Worm (Caenorhabditis elegans) whole organism, L3 larva: ENCODE measurements around the gene C02F12.8.

Experiments used
- R02D3.7 ChIP-seq: fragments of 150-350 bp; optimal IDR thresholded peaks from 2 replicates; lab custom pipeline; 2014; ENCODE audit warnings: missing biosample characterization, missing genetic modification characterization
- ama-1 ChIP-seq: fragments of 150-350 bp; optimal IDR thresholded peaks from 2 replicates; lab custom pipeline; 2018
- ceh-82 ChIP-seq: fragments of 150-350 bp; optimal IDR thresholded peaks from 2 replicates; lab custom pipeline; 2014; ENCODE audit warnings: missing biosample characterization, missing genetic modification characterization
- daf-12 ChIP-seq: fragments of 150-350 bp; optimal IDR thresholded peaks from 2 replicates; lab custom pipeline; 2014; ENCODE audit warnings: missing biosample characterization, missing genetic modification reagents, missing genetic modification characterization
- egl-27 ChIP-seq: sonication (generic microtip); optimal IDR thresholded peaks from 4 replicates; lab custom pipeline; 2017; ENCODE audit warnings: missing biosample characterization, missing genetic modification reagents, missing genetic modification characterization
- fkh-10 ChIP-seq: sonication (generic microtip); optimal IDR thresholded peaks from 2 replicates; lab custom pipeline; 2017; ENCODE audit warnings: missing biosample characterization, missing genetic modification reagents, missing genetic modification characterization
- hmg-11 ChIP-seq: sonication (generic microtip); optimal IDR thresholded peaks from 2 replicates; lab custom pipeline; 2016; ENCODE audit warnings: missing genetic modification characterization, missing compliant biosample characterization
- mdl-1 ChIP-seq: fragments of 150-350 bp; optimal IDR thresholded peaks from 2 replicates; lab custom pipeline; 2014; ENCODE audit warnings: missing biosample characterization, missing genetic modification characterization
- nhr-237 ChIP-seq: fragments of 150-350 bp; optimal IDR thresholded peaks from 2 replicates; lab custom pipeline; 2014; ENCODE audit warnings: missing biosample characterization, missing genetic modification characterization
- tbx-2 ChIP-seq: sonication (generic microtip); optimal IDR thresholded peaks from 2 replicates; lab custom pipeline; 2016; ENCODE audit warnings: mild to moderate bottlenecking, missing genetic modification characterization, missing compliant biosample characterization
- zag-1 ChIP-seq: fragments of 150-350 bp; optimal IDR thresholded peaks from 2 replicates; lab custom pipeline; 2014; ENCODE audit warnings: missing biosample characterization, missing genetic modification characterization
- ztf-4 ChIP-seq: fragments of 150-350 bp; optimal IDR thresholded peaks from 2 replicates; lab custom pipeline; 2014; ENCODE audit warnings: missing biosample characterization, missing genetic modification characterization

DNA sequence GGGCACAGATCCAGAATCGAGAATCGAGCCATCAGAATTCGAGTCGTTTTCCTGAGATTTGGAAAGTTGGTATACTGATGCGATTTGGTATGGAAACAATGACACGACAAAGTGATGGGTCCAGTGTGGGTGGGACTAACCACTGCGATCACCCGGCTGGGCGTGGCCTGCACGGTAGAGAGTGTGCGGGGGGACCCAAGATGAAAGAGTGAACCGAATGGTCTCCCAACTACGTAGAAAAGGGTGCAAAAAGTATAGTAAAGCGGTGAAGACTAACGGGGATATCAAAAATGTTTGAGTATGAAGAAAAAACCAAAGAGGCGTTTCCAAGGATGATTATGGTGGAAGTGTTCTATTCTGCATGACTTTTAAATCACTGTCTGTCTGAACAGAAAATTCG is 49.2 kb upstream of the C02F12.8 start, which contains the start of gene fkh-2:
- TF ChIP-seq egl-27 (no peak), daf-12 (tag; lab: Kevin White, UChicago) (no peak), fkh-10 (GFP tag; lab: Kevin White, UChicago) (no peak), nhr-237 (tag; lab: Kevin White, UChicago) (no peak), tbx-2 (no peak), ztf-4 (tag; lab: Kevin White, UChicago) (no peak), zag-1 (tag; lab: Kevin White, UChicago) (no peak), hmg-11 (tag; lab: Kevin White, UChicago) (no peak), mdl-1 (tag; lab: Kevin White, UChicago) (no peak), ama-1 (lab: Kevin White, UChicago) (no peak), R02D3.7 (tag; lab: Kevin White, UChicago) (no peak), ceh-82 (tag; lab: Kevin White, UChicago) (no peak)
